Fruit fly (Drosophila melanogaster) whole organism, prepupa: ENCODE data around the gene Pcd.

Experiments
- Blimp-1 ChIP-seq: fragments of 200-800 bp; sonication (Bioruptor generic); optimal IDR thresholded peaks from 3 replicates; lab custom pipeline; 2017; ENCODE audit warnings: missing biosample characterization, missing genetic modification characterization, mild to moderate bottlenecking, moderate library complexity, missing genetic modification reagents
- CG10631 ChIP-seq: fragments of 200-800 bp; sonication (Bioruptor generic); optimal IDR thresholded peaks from 2 replicates; lab custom pipeline; 2016; ENCODE audit warnings: missing biosample characterization, missing genetic modification characterization
- CG11294 ChIP-seq: fragments of 200-800 bp; sonication (Bioruptor generic); IDR thresholded peaks from 2 replicates; pipeline ENCODE4 v1.3.6; 2022; ENCODE audit warnings: missing biosample characterization, missing genetic modification characterization
- CG11762 ChIP-seq: fragments of 200-800 bp; sonication (Bioruptor generic); optimal IDR thresholded peaks from 3 replicates; lab custom pipeline; 2016; ENCODE audit warnings: missing biosample characterization, missing genetic modification characterization; ENCODE audit not compliant: insufficient read depth
- CG11902 ChIP-seq: fragments of 200-800 bp; sonication (Bioruptor generic); optimal IDR thresholded peaks from 3 replicates; lab custom pipeline; 2016; ENCODE audit warnings: missing biosample characterization, missing genetic modification characterization
- CG15336 ChIP-seq: fragments of 200-800 bp; sonication (Bioruptor generic); IDR thresholded peaks from 2 replicates; pipeline ENCODE4 v1.3.6; 2022; ENCODE audit warnings: missing biosample characterization, missing genetic modification characterization
- CG1621 ChIP-seq: fragments of 200-800 bp; sonication (Bioruptor generic); optimal IDR thresholded peaks from 3 replicates; lab custom pipeline; 2018; ENCODE audit warnings: missing biosample characterization, mild to moderate bottlenecking, missing genetic modification characterization
- CG16779 ChIP-seq: fragments of 200-800 bp; sonication (Bioruptor generic); optimal IDR thresholded peaks from 3 replicates; lab custom pipeline; 2017; ENCODE audit warnings: missing biosample characterization, mild to moderate bottlenecking, missing genetic modification characterization
- CG3032 ChIP-seq: fragments of 200-800 bp; optimal IDR thresholded peaks from 2 replicates; lab custom pipeline; 2019; ENCODE audit warnings: missing biosample characterization, mild to moderate bottlenecking, missing genetic modification characterization, moderate library complexity
- CG31627 ChIP-seq: fragments of 200-800 bp; sonication (Bioruptor generic); optimal IDR thresholded peaks from 3 replicates; lab custom pipeline; 2016; ENCODE audit warnings: missing biosample characterization, missing genetic modification characterization
- CG34406 ChIP-seq: fragments of 200-800 bp; sonication (Bioruptor generic); optimal IDR thresholded peaks from 3 replicates; lab custom pipeline; 2016; ENCODE audit warnings: missing biosample characterization, missing genetic modification characterization
- CG3919 ChIP-seq: fragments of 200-800 bp; sonication (Bioruptor generic); optimal IDR thresholded peaks from 3 replicates; lab custom pipeline; 2016; ENCODE audit warnings: missing biosample characterization, missing genetic modification characterization
- CG4318 ChIP-seq: fragments of 200-800 bp; sonication (Bioruptor generic); optimal IDR thresholded peaks from 3 replicates; lab custom pipeline; 2017; ENCODE audit warnings: missing biosample characterization, mild to moderate bottlenecking, missing genetic modification characterization
- CG6163 ChIP-seq: fragments of 200-800 bp; sonication (Bioruptor generic); IDR thresholded peaks from 3 replicates; pipeline ENCODE4 v1.3.6; 2022; ENCODE audit warnings: missing biosample characterization, missing genetic modification characterization
- CG6792 ChIP-seq: fragments of 200-800 bp; sonication (Bioruptor generic); optimal IDR thresholded peaks from 3 replicates; lab custom pipeline; 2016; ENCODE audit warnings: missing biosample characterization, missing genetic modification characterization
- CG6854 ChIP-seq: fragments of 200-800 bp; sonication (Bioruptor generic); optimal IDR thresholded peaks from 2 replicates; lab custom pipeline; 2017; ENCODE audit warnings: missing biosample characterization, mild to moderate bottlenecking, missing genetic modification characterization
- CG7368 ChIP-seq: fragments of 200-800 bp; sonication (Bioruptor generic); optimal IDR thresholded peaks from 3 replicates; lab custom pipeline; 2016; ENCODE audit warnings: missing biosample characterization, missing genetic modification characterization
- CG8119 ChIP-seq: fragments of 200-800 bp; sonication (Bioruptor generic); IDR thresholded peaks from 3 replicates; pipeline ENCODE4 v1.3.6; 2022; ENCODE audit warnings: missing biosample characterization, missing genetic modification characterization
- CG8319 ChIP-seq: fragments of 200-800 bp; sonication (Bioruptor generic); optimal IDR thresholded peaks from 3 replicates; lab custom pipeline; 2016; ENCODE audit warnings: missing biosample characterization, missing genetic modification characterization
- CG8632 ChIP-seq: fragments of 200-800 bp; sonication (Bioruptor generic); optimal IDR thresholded peaks from 3 replicates; lab custom pipeline; 2016; ENCODE audit warnings: missing biosample characterization, missing genetic modification characterization
- CG9139 ChIP-seq: fragments of 200-800 bp; sonication (Bioruptor generic); optimal IDR thresholded peaks from 3 replicates; lab custom pipeline; 2017; ENCODE audit warnings: missing biosample characterization, mild to moderate bottlenecking, missing genetic modification characterization
- Eip75B ChIP-seq: fragments of 200-800 bp; sonication (Bioruptor generic); optimal IDR thresholded peaks from 3 replicates; lab custom pipeline; 2016; ENCODE audit warnings: missing biosample characterization, missing genetic modification characterization
- Eip78C ChIP-seq: fragments of 200-800 bp; sonication (Bioruptor generic); peaks from one replicate; lab custom pipeline; 2016; ENCODE audit warnings: missing biosample characterization, missing genetic modification characterization
- Ets21C ChIP-seq: fragments of 200-800 bp; sonication (Bioruptor generic); optimal IDR thresholded peaks from 3 replicates; lab custom pipeline; 2016; ENCODE audit warnings: missing biosample characterization, missing genetic modification characterization
- Hr38 ChIP-seq: sonication (Bioruptor generic); optimal IDR thresholded peaks from 2 replicates; lab custom pipeline; 2016; ENCODE audit warnings: missing biosample characterization, missing genetic modification characterization
- Hr39 ChIP-seq: fragments of 200-800 bp; sonication (Bioruptor generic); optimal IDR thresholded peaks from 2 replicates; lab custom pipeline; 2016; ENCODE audit warnings: missing biosample characterization, missing genetic modification characterization
- Hr4 ChIP-seq: fragments of 200-800 bp; sonication (Bioruptor generic); optimal IDR thresholded peaks from 3 replicates; lab custom pipeline; 2016; ENCODE audit warnings: missing biosample characterization, missing genetic modification characterization
- Lpt ChIP-seq: fragments of 200-800 bp; sonication (Bioruptor generic); optimal IDR thresholded peaks from 3 replicates; lab custom pipeline; 2016; ENCODE audit warnings: missing biosample characterization, missing genetic modification characterization
- Smox ChIP-seq: fragments of 200-800 bp; sonication (Bioruptor generic); optimal IDR thresholded peaks from 3 replicates; lab custom pipeline; 2016; ENCODE audit warnings: missing biosample characterization, missing genetic modification characterization
- Sox14 ChIP-seq: fragments of 200-800 bp; sonication (Bioruptor generic); optimal IDR thresholded peaks from 3 replicates; lab custom pipeline; 2016; ENCODE audit warnings: missing biosample characterization, missing genetic modification characterization
- Sox15 ChIP-seq: fragments of 200-800 bp; sonication (Bioruptor generic); optimal IDR thresholded peaks from 3 replicates; lab custom pipeline; 2016; ENCODE audit warnings: missing biosample characterization, missing genetic modification characterization
- achi ChIP-seq: fragments of 200-800 bp; sonication (Bioruptor generic); optimal IDR thresholded peaks from 3 replicates; lab custom pipeline; 2016; ENCODE audit warnings: missing biosample characterization, missing genetic modification characterization
- acj6 ChIP-seq: fragments of 200-800 bp; sonication (Bioruptor generic); optimal IDR thresholded peaks from 3 replicates; lab custom pipeline; 2016; ENCODE audit warnings: missing biosample characterization, missing genetic modification characterization
- dsx ChIP-seq: fragments of 200-800 bp; optimal IDR thresholded peaks from 3 replicates; lab custom pipeline; 2019; ENCODE audit warnings: missing biosample characterization, mild to moderate bottlenecking, missing genetic modification characterization, moderate library complexity; ENCODE audit not compliant: poor library complexity, severe bottlenecking
- eg ChIP-seq: fragments of 200-800 bp; sonication (Bioruptor generic); IDR thresholded peaks from 3 replicates; pipeline ENCODE4 v1.3.6; 2022; ENCODE audit warnings: missing biosample characterization, missing genetic modification characterization
- esn ChIP-seq: fragments of 200-800 bp; sonication (Bioruptor generic); optimal IDR thresholded peaks from 2 replicates; lab custom pipeline; 2016; ENCODE audit warnings: missing biosample characterization, mild to moderate bottlenecking, missing genetic modification characterization, moderate library complexity
- fd59A ChIP-seq: fragments of 200-800 bp; sonication (Bioruptor generic); optimal IDR thresholded peaks from 2 replicates; lab custom pipeline; 2017; ENCODE audit warnings: missing biosample characterization, mild to moderate bottlenecking, missing genetic modification characterization, missing genetic modification reagents
- fd85E ChIP-seq: fragments of 200-800 bp; sonication (Bioruptor generic); optimal IDR thresholded peaks from 3 replicates; lab custom pipeline; 2016; ENCODE audit warnings: missing biosample characterization, missing genetic modification characterization
- fkh ChIP-seq: fragments of 200-800 bp; sonication (Bioruptor generic); optimal IDR thresholded peaks from 3 replicates; lab custom pipeline; 2017; ENCODE audit warnings: missing biosample characterization, mild to moderate bottlenecking, missing genetic modification characterization, moderate library complexity
- lz ChIP-seq: fragments of 200-800 bp; sonication (Bioruptor generic); optimal IDR thresholded peaks from 3 replicates; lab custom pipeline; 2016; ENCODE audit warnings: missing biosample characterization, missing genetic modification characterization
- net ChIP-seq: fragments of 200-800 bp; sonication (Bioruptor generic); optimal IDR thresholded peaks from 3 replicates; lab custom pipeline; 2016; ENCODE audit warnings: missing biosample characterization, missing genetic modification characterization
- pdm3 ChIP-seq: fragments of 200-800 bp; sonication (Bioruptor generic); optimal IDR thresholded peaks from 3 replicates; lab custom pipeline; 2016; ENCODE audit warnings: missing biosample characterization, missing genetic modification characterization
- salr ChIP-seq, 2 experiments: fragments of 200-800 bp; sonication (Bioruptor generic); optimal IDR thresholded peaks; 3 replicates each; lab custom pipeline; 2016 to 2018; ENCODE audit warnings: missing biosample characterization in 2 of 2, missing genetic modification characterization in 2 of 2, mild to moderate bottlenecking in 1 of 2
- spab ChIP-seq: fragments of 200-800 bp; sonication (Bioruptor generic); optimal IDR thresholded peaks from 2 replicates; lab custom pipeline; 2017; ENCODE audit warnings: missing biosample characterization, mild to moderate bottlenecking, missing genetic modification characterization, missing genetic modification reagents
- ss ChIP-seq, 2 experiments: fragments of 200-800 bp; sonication (Bioruptor generic); optimal IDR thresholded peaks; 2 replicates in 1 of 2; 3 replicates in 1 of 2; lab custom pipeline; 2017 to 2018; ENCODE audit warnings: mild to moderate bottlenecking in 2 of 2, missing biosample characterization in 2 of 2, missing genetic modification characterization in 2 of 2, moderate library complexity in 1 of 2
- svp ChIP-seq: fragments of 200-800 bp; sonication (Bioruptor generic); peaks from one replicate; lab custom pipeline; 2016; ENCODE audit warnings: missing biosample characterization, missing genetic modification characterization
- topi ChIP-seq: fragments of 200-800 bp; sonication (Bioruptor generic); optimal IDR thresholded peaks from 3 replicates; lab custom pipeline; 2016; ENCODE audit warnings: missing biosample characterization, missing genetic modification characterization
- vri ChIP-seq: fragments of 200-800 bp; sonication (Bioruptor generic); optimal IDR thresholded peaks from 3 replicates; lab custom pipeline; 2016; ENCODE audit warnings: missing biosample characterization, mild to moderate bottlenecking, missing genetic modification characterization

The Pcd gene

DNA sequence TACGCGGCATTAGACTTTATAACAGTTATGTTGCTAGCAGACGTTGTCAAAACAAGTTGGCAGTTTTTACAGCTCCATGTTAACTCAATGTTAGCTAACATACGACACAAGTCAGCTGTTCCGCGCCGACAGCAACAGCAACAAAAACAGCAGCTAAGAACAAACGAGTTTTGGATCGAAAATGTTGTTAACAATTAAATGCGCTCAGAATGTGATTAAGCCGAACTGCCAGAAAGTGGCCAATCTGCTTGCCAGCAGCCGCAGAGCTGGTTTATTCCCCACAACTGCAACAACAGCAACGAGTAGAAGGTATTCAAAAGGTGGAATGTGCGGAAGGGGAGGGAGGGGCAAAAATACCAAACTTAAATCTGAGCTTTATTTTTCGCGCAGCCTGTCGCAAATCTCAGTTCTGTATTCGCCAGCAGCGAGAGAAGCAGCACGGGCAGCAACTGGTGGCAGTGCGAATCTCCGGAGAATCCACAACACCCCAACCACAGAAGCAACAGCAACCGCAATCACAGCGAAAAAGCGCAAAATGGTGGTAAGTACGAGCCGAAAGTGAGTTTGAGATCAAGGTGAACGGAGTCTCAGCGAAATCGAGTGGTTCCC lies at the start of gene Pcd:
Pcd (plus strand) TSS at position 116 of the 609 bp plus-strand sequence.
- TF ChIP-seq CG8119 (GFP tag; lab: Robert Waterston, UW), result no peak
- TF ChIP-seq eg, result 0 out of 3 replicates have a peak, but pooled peaks have one; percentile 15
- TF ChIP-seq esn (GFP tag; lab: Kevin White, UChicago), result peak; percentile 1
- TF ChIP-seq Hr4, result no peak
- 0 out of 2 replicates have a peak, but pooled peaks have one; percentile 29 for TF ChIP-seq CG15336
- TF ChIP-seq CG6854 (GFP tag; lab: Kevin White, UChicago), result peak; percentile 67
- TF ChIP-seq topi (GFP tag; lab: Kevin White, UChicago), result no peak
- TF ChIP-seq CG1621, result peak; percentile 76
- peak; percentile 87 for TF ChIP-seq svp
- TF ChIP-seq Eip78C (GFP tag; lab: Kevin White, UChicago), result peak; percentile 45
- TF ChIP-seq CG11294 (GFP tag; lab: Robert Waterston, UW), result no peak
- peak; percentile 2 for TF ChIP-seq Eip75B (GFP tag; lab: Kevin White, UChicago)
- TF ChIP-seq ss (GFP tag; optimal IDR thresholded peaks at IDR 0.05; lab: Kevin White, UChicago), result peak in 1 of 2 experiments; percentile 25
- TF ChIP-seq dsx (GFP tag; lab: Kevin White, UChicago), result peak; percentile 47

DNA sequence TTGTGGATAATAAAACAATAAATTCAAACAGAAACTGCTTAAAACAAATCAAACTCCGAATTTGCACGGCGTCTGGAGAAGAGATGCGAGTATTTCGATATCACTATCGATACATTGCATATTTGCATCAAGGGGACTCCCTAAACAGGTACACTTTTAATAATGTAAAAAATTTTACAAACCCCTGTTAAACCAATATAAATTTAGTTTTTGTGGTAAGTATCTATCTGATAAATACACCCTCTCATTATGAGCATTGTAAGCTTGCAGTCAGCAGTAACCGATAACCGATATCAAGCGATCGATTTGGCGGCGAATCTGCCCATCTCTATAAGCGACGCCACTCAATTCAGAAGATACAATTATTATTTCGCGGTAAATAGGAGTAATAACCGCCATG lies 47.6 kb upstream of the Pcd start, which contains the start of the genes Bub3 and Cap-D2:
Bub3 (minus strand) TSS at position 89 of the 400 bp plus-strand sequence.
Cap-D2 (plus strand) TSS at position 319 of the 400 bp plus-strand sequence.
- TF ChIP-seq dsx (GFP tag; lab: Kevin White, UChicago) (peak; percentile 23), CG9139 (no peak), CG15336 (peak; percentile 54; the same call in 1 of the 2 replicates), svp (peak; percentile 84), Ets21C (peak; percentile 53), net (GFP tag; lab: Kevin White, UChicago) (peak; percentile 44), CG10631 (no peak), CG3919 (GFP tag; lab: Kevin White, UChicago) (peak; percentile 66), Hr38 (GFP tag; lab: Kevin White, UChicago) (no peak), CG3032 (tag; lab: Kevin White, UChicago) (peak; percentile 52), CG11902 (GFP tag; lab: Kevin White, UChicago) (peak; percentile 38), eg (peak; percentile 75; the same call in 2 of the 3 replicates), CG11762 (GFP tag; lab: Kevin White, UChicago) (peak; percentile 21), CG6792 (GFP tag; lab: Kevin White, UChicago) (peak; percentile 37), acj6 (peak; percentile 56), Sox14 (peak; percentile 70), CG8119 (GFP tag; lab: Robert Waterston, UW) (peak; percentile 47; the same call in 2 of the 3 replicates), fd85E (GFP tag; lab: Kevin White, UChicago) (no peak), topi (GFP tag; lab: Kevin White, UChicago) (peak; percentile 69), achi (peak; percentile 62), CG34406 (GFP tag; lab: Kevin White, UChicago) (peak; percentile 19), pdm3 (GFP tag; lab: Kevin White, UChicago) (peak; percentile 71), Lpt (peak; percentile 54), spab (GFP tag; lab: Kevin White, UChicago) (no peak), Smox (GFP tag; lab: Kevin White, UChicago) (peak; percentile 60), Blimp-1 (GFP tag; lab: Kevin White, UChicago) (no peak), Hr39 (peak; percentile 69), Sox15 (GFP tag; lab: Kevin White, UChicago) (peak; percentile 48), CG7368 (peak; percentile 31), CG6163 (peak; percentile 77), CG8319 (peak; percentile 13), fd59A (GFP tag; lab: Kevin White, UChicago) (no peak), CG4318 (GFP tag; lab: Kevin White, UChicago) (no peak), fkh (GFP tag; lab: Kevin White, UChicago) (no peak), salr (GFP tag; optimal IDR thresholded peaks at IDR 0.05; lab: Kevin White, UChicago) (no peak), CG11294 (GFP tag; lab: Robert Waterston, UW) (no peak; the same call in 1 of the 2 replicates), CG6854 (GFP tag; lab: Kevin White, UChicago) (no peak), CG31627 (GFP tag; lab: Kevin White, UChicago) (peak; percentile 74), CG16779 (tag; lab: Kevin White, UChicago) (no peak), vri (GFP tag; lab: Kevin White, UChicago) (no peak), CG8632 (GFP tag; lab: Kevin White, UChicago) (peak; percentile 27), lz (GFP tag; lab: Kevin White, UChicago) (peak; percentile 74)
